Worm (Caenorhabditis elegans): ENCODE data around the gene ucr-2.2.

DNA sequence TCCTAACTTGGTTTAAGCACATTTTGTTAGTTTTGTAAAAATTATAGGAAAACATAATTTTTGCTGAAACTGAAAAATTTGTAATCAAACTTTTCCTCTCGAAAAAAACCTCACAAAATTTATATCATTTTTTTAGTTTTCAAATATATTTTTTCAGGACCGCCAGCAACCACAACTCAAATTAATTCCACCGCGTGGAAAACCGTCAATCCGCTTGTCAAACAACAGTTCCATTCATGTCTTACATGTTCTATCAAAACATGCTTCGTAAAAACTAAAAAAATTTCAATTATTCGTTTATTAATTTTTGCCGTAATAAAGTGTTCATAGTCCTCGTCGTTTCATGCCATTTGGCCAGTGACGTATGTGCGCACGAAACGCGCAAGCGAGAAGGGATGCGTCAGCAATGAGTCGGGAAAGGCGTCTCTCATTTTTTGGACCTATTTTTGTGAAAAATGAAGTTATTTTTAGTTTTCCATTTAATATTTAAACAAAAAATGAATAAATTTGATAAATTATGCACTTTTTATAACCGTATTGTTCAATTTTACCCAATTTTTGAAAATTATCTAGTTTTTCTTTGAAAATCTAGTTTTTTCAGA lies at the start of gene ucr-2.2:
- TF ChIP-seq fkh-6 (tag; optimal IDR thresholded peaks at IDR 0.05) (no peak), tbx-2 (tag; optimal IDR thresholded peaks at IDR 0.05) (peak; percentile 45), ets-4 (tag; optimal IDR thresholded peaks at IDR 0.05) (peak; percentile 8)

Measured in whole organism, late embryonic.